Worm (Caenorhabditis elegans) whole organism, L4/young adult: ENCODE results near the gene B0035.15.

ENCODE experiments used
- W03F9.2 ChIP-seq: fragments of 150-350 bp; optimal IDR thresholded peaks from 2 replicates; lab custom pipeline; 2014; ENCODE audit warnings: missing biosample characterization, missing genetic modification characterization
- dao-5 ChIP-seq: sonication (generic microtip); optimal IDR thresholded peaks from 2 replicates; lab custom pipeline; 2016; ENCODE audit warnings: missing genotype, missing genetic modification characterization, moderate library complexity, missing compliant biosample characterization
- him-1 ChIP-seq: sonication (generic microtip); optimal IDR thresholded peaks from 2 replicates; lab custom pipeline; 2016; ENCODE audit warnings: missing genotype, missing genetic modification reagents, missing genetic modification characterization, missing compliant biosample characterization

DNA sequence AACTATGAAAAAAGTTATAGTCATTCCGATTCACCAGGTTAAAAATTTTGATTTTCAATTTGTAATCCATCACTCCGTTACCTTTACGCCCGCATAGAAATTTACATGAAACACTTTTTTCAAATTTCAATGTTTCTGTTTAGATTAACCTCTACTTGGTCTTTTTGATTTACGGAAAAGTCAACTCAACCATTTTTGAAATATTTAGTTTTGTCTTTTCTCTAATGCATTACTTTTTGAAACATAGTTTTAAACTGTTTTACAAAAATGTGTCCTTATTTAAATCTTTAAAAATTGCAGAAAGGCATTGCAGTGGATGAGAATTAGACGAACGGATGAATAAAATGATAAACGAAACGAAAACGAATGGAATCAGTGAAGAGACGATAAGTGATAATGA lies 24.9 kb downstream of the B0035.15 start, which contains the start of gene gtl-2:
- TF ChIP-seq him-1 (tag; lab: Kevin White, UChicago) (no peak), dao-5 (tag; lab: Kevin White, UChicago) (no peak), W03F9.2 (tag; lab: Kevin White, UChicago) (no peak)
